Fruit fly (Drosophila melanogaster) whole organism, embryonic: Measurements from ENCODE around the gene Rbp1-like.
A peak's percentile ranks its signal among the peaks of the same experiment; 100 is the strongest.

Experiments
- Antp ChIP-seq: fragments of 200-800 bp; sonication (Bioruptor generic); optimal IDR thresholded peaks from 3 replicates; lab custom pipeline; 2016; ENCODE audit warnings: missing biosample characterization, missing genetic modification characterization
- CG10462 ChIP-seq: fragments of 200-800 bp; sonication (Bioruptor generic); optimal IDR thresholded peaks from 2 replicates; lab custom pipeline; 2016; ENCODE audit warnings: missing biosample characterization, missing genetic modification characterization
- CG14441 ChIP-seq: fragments of 200-800 bp; sonication (Bioruptor generic); IDR thresholded peaks from 2 replicates; pipeline ENCODE4 v1.3.6; 2022; ENCODE audit warnings: missing biosample characterization, missing genetic modification characterization
- CG14860 ChIP-seq: fragments of 200-800 bp; sonication (Bioruptor generic); IDR thresholded peaks from 3 replicates; pipeline ENCODE4 v1.3.6; 2022; ENCODE audit warnings: missing biosample characterization, missing genetic modification characterization; ENCODE audit not compliant: partially characterized antibody
- CG1603 ChIP-seq: fragments of 200-800 bp; sonication (Bioruptor generic); optimal IDR thresholded peaks from 2 replicates; lab custom pipeline; 2019; ENCODE audit warnings: missing biosample characterization, mild to moderate bottlenecking, missing genetic modification characterization, moderate library complexity
- CG16863 ChIP-seq: fragments of 200-800 bp; sonication (Bioruptor generic); optimal IDR thresholded peaks from 3 replicates; lab custom pipeline; 2016; ENCODE audit warnings: missing biosample characterization, missing genetic modification characterization
- CG17612 ChIP-seq: fragments of 200-800 bp; sonication (Bioruptor generic); IDR thresholded peaks from 2 replicates; pipeline ENCODE4 v1.3.6; 2022; ENCODE audit warnings: missing biosample characterization, missing genetic modification characterization
- CG17802 ChIP-seq: fragments of 200-800 bp; sonication (Bioruptor generic); optimal IDR thresholded peaks from 2 replicates; lab custom pipeline; 2018; ENCODE audit warnings: missing biosample characterization, mild to moderate bottlenecking, missing genetic modification characterization, moderate library complexity
- CG18599 ChIP-seq: fragments of 200-800 bp; sonication (Bioruptor generic); optimal IDR thresholded peaks from 3 replicates; lab custom pipeline; 2017; ENCODE audit warnings: missing biosample characterization, missing genetic modification characterization, mild to moderate bottlenecking, moderate library complexity, missing genetic modification reagents
- CG2120 ChIP-seq: fragments of 200-800 bp; sonication (Bioruptor generic); optimal IDR thresholded peaks from 3 replicates; lab custom pipeline; 2016; ENCODE audit warnings: missing biosample characterization, missing genetic modification characterization
- CG2678 ChIP-seq: fragments of 200-800 bp; sonication (Bioruptor generic); optimal IDR thresholded peaks from 3 replicates; lab custom pipeline; 2019; ENCODE audit warnings: missing biosample characterization, mild to moderate bottlenecking, missing genetic modification characterization, moderate library complexity
- CG30403 ChIP-seq: fragments of 200-800 bp; sonication (Bioruptor generic); optimal IDR thresholded peaks from 3 replicates; lab custom pipeline; 2016; ENCODE audit warnings: missing biosample characterization, missing genetic modification characterization
- CG31365 ChIP-seq: fragments of 200-800 bp; sonication (Bioruptor generic); optimal IDR thresholded peaks from 2 replicates; lab custom pipeline; 2018; ENCODE audit warnings: missing biosample characterization, mild to moderate bottlenecking, missing genetic modification characterization
- CG3281 ChIP-seq: fragments of 200-800 bp; sonication (Bioruptor generic); optimal IDR thresholded peaks from 3 replicates; lab custom pipeline; 2017; ENCODE audit warnings: missing biosample characterization, mild to moderate bottlenecking, missing genetic modification characterization
- CG34422 ChIP-seq: fragments of 200-800 bp; sonication (Bioruptor generic); IDR thresholded peaks from 3 replicates; pipeline ENCODE4 v1.3.6; 2022; ENCODE audit warnings: missing biosample characterization, missing genetic modification characterization
- CG43689 ChIP-seq: fragments of 200-800 bp; sonication (Bioruptor generic); IDR thresholded peaks from 2 replicates; pipeline ENCODE4 v1.3.6; 2022; ENCODE audit warnings: missing biosample characterization, missing genetic modification characterization
- CG6272 ChIP-seq: fragments of 200-800 bp; sonication (Bioruptor generic); IDR thresholded peaks from 2 replicates; pipeline ENCODE4 v1.3.6; 2022; ENCODE audit warnings: missing biosample characterization, missing genetic modification characterization
- CG6689 ChIP-seq: fragments of 200-800 bp; sonication (Bioruptor generic); IDR thresholded peaks from 2 replicates; pipeline ENCODE4 v1.3.6; 2022; ENCODE audit warnings: missing biosample characterization, missing genetic modification characterization
- CG6854 ChIP-seq: fragments of 200-800 bp; sonication (Bioruptor generic); optimal IDR thresholded peaks from 3 replicates; lab custom pipeline; 2017; ENCODE audit warnings: missing biosample characterization, mild to moderate bottlenecking, missing genetic modification characterization
- CG7839 ChIP-seq: fragments of 200-800 bp; sonication (Bioruptor generic); optimal IDR thresholded peaks from 3 replicates; lab custom pipeline; 2018; ENCODE audit warnings: missing biosample characterization, mild to moderate bottlenecking, missing genetic modification characterization, moderate library complexity
- CG8290 ChIP-seq, 3 experiments: fragments of 200-800 bp; sonication (Bioruptor generic); optimal IDR thresholded peaks; 2 replicates each; lab custom pipeline; 2016 to 2019; ENCODE audit warnings: missing biosample characterization in 3 of 3, missing genetic modification characterization in 3 of 3, mild to moderate bottlenecking in 2 of 3, moderate library complexity in 1 of 3
- Dp ChIP-seq: fragments of 200-800 bp; sonication (Bioruptor generic); optimal IDR thresholded peaks from 2 replicates; lab custom pipeline; 2018; ENCODE audit warnings: missing biosample characterization, mild to moderate bottlenecking, missing genetic modification characterization, moderate library complexity
- Drgx ChIP-seq: fragments of 200-800 bp; sonication (Bioruptor generic); IDR thresholded peaks from 2 replicates; pipeline ENCODE4 v1.3.6; 2022; ENCODE audit warnings: missing biosample characterization, missing genetic modification characterization
- E2f2 ChIP-seq: fragments of 200-800 bp; sonication (Bioruptor generic); IDR thresholded peaks from 2 replicates; pipeline ENCODE4 v1.3.6; 2022; ENCODE audit warnings: missing biosample characterization, missing genetic modification characterization
- Ets65A ChIP-seq: fragments of 200-800 bp; sonication (Bioruptor generic); peaks from one replicate; lab custom pipeline; 2016; ENCODE audit warnings: missing biosample characterization, missing genetic modification characterization
- Fer3 ChIP-seq: fragments of 200-800 bp; sonication (Bioruptor generic); optimal IDR thresholded peaks from 2 replicates; lab custom pipeline; 2018; ENCODE audit warnings: missing biosample characterization, mild to moderate bottlenecking, missing genetic modification characterization, moderate library complexity
- H15 ChIP-seq: fragments of 200-800 bp; sonication (Bioruptor generic); IDR thresholded peaks from 3 replicates; pipeline ENCODE4 v1.3.6; 2022; ENCODE audit warnings: missing biosample characterization, missing genetic modification characterization
- Hand ChIP-seq: fragments of 200-800 bp; sonication (Bioruptor generic); optimal IDR thresholded peaks from 2 replicates; lab custom pipeline; 2017; ENCODE audit warnings: mild to moderate bottlenecking, missing biosample characterization, missing genetic modification reagents, missing genetic modification characterization
- Lpt ChIP-seq: fragments of >200 bp; optimal IDR thresholded peaks from 2 replicates; lab custom pipeline; 2018; ENCODE audit warnings: missing biosample characterization, missing genetic modification characterization
- Poxn ChIP-seq: fragments of 200-800 bp; sonication (Bioruptor generic); IDR thresholded peaks from 2 replicates; pipeline ENCODE4 v1.3.6; 2022; ENCODE audit warnings: missing biosample characterization, missing genetic modification characterization
- Side ChIP-seq: fragments of 200-800 bp; sonication (Bioruptor generic); optimal IDR thresholded peaks from 2 replicates; lab custom pipeline; 2016; ENCODE audit warnings: missing biosample characterization, missing genetic modification characterization
- Usf ChIP-seq: fragments of 200-800 bp; sonication (Bioruptor generic); optimal IDR thresholded peaks from 2 replicates; lab custom pipeline; 2017; ENCODE audit warnings: missing genotype, missing biosample characterization, missing genetic modification characterization
- amos ChIP-seq: fragments of 200-800 bp; sonication (Bioruptor generic); IDR thresholded peaks from 2 replicates; pipeline ENCODE4 v1.3.6; 2022; ENCODE audit warnings: missing biosample characterization, missing genetic modification characterization; ENCODE audit not compliant: partially characterized antibody
- crp ChIP-seq, 2 experiments: fragments of 200-800 bp; sonication (Bioruptor generic); optimal IDR thresholded peaks; 2 replicates in 1 of 2; 3 replicates in 1 of 2; lab custom pipeline; 2017; ENCODE audit warnings: missing biosample characterization in 2 of 2, missing genetic modification characterization in 2 of 2, mild to moderate bottlenecking in 1 of 2, moderate library complexity in 1 of 2
- dmrt11E ChIP-seq: fragments of 200-800 bp; sonication (Bioruptor generic); optimal IDR thresholded peaks from 3 replicates; lab custom pipeline; 2018; ENCODE audit warnings: missing biosample characterization, mild to moderate bottlenecking, missing genetic modification characterization, moderate library complexity
- gem ChIP-seq: fragments of 200-800 bp; sonication (Bioruptor generic); optimal IDR thresholded peaks from 2 replicates; lab custom pipeline; 2019; ENCODE audit warnings: missing biosample characterization, mild to moderate bottlenecking, missing genetic modification characterization, moderate library complexity
- grau ChIP-seq: fragments of 200-800 bp; optimal IDR thresholded peaks from 3 replicates; lab custom pipeline; 2019; ENCODE audit warnings: missing biosample characterization, mild to moderate bottlenecking, missing genetic modification characterization, moderate library complexity
- hth ChIP-seq: fragments of >200 bp; optimal IDR thresholded peaks from 2 replicates; lab custom pipeline; 2017; ENCODE audit warnings: inconsistent platforms
- inv ChIP-seq: fragments of 200-800 bp; sonication (Bioruptor generic); IDR thresholded peaks from 2 replicates; pipeline ENCODE4 v1.3.6; 2022; ENCODE audit warnings: missing biosample characterization, missing genetic modification characterization; ENCODE audit not compliant: partially characterized antibody
- knrl ChIP-seq: fragments of 200-800 bp; sonication (Bioruptor generic); IDR thresholded peaks from 3 replicates; pipeline ENCODE4 v1.3.6; 2022; ENCODE audit warnings: missing biosample characterization, missing genetic modification characterization; ENCODE audit not compliant: partially characterized antibody
- lab ChIP-seq: fragments of 200-800 bp; sonication (Bioruptor generic); optimal IDR thresholded peaks from 3 replicates; lab custom pipeline; 2017; ENCODE audit warnings: missing biosample characterization, missing genetic modification characterization, mild to moderate bottlenecking, moderate library complexity, missing genetic modification reagents
- peb ChIP-seq: fragments of 200-800 bp; sonication (Bioruptor generic); IDR thresholded peaks from 2 replicates; pipeline ENCODE4 v1.3.6; 2022; ENCODE audit warnings: missing biosample characterization, missing genetic modification characterization
- pum ChIP-seq: fragments of 200-800 bp; sonication (Bioruptor generic); optimal IDR thresholded peaks from 2 replicates; lab custom pipeline; 2016; ENCODE audit warnings: missing biosample characterization, missing genetic modification characterization
- sens ChIP-seq: fragments of 200-800 bp; sonication (Bioruptor generic); peaks from one replicate; lab custom pipeline; 2016; ENCODE audit warnings: missing biosample characterization, missing genetic modification characterization
- slou ChIP-seq: fragments of 200-800 bp; sonication (Bioruptor generic); optimal IDR thresholded peaks from 3 replicates; lab custom pipeline; 2016; ENCODE audit warnings: missing biosample characterization, missing genetic modification characterization

Rbp1-like gene

dm6 chrX:13358240-13358799 is 26.4 kb downstream of the Rbp1-like start (continued):
- TF ChIP-seq knrl (GFP tag; lab: Robert Waterston, UW): peak; percentile 62; the same call in 2 of the 3 replicates
- no peak for TF ChIP-seq Lpt (GFP tag; lab: Kevin White, UChicago)
- TF ChIP-seq grau: no peak
- TF ChIP-seq slou (GFP tag; lab: Kevin White, UChicago): no peak
- no peak for TF ChIP-seq Antp
- TF ChIP-seq CG34422 (GFP tag; lab: Robert Waterston, UW): no peak
- no peak for TF ChIP-seq sens

- peak; percentile 76 for TF ChIP-seq CG8290 (GFP tag; optimal IDR thresholded peaks at IDR 0.05; lab: Kevin White, UChicago)
- TF ChIP-seq CG8290 (tag; optimal IDR thresholded peaks at IDR 0.05; lab: Kevin White, UChicago): peak in 1 of 2 experiments; percentile 94
- TF ChIP-seq CG16863: no peak
- TF ChIP-seq CG17612: peak; percentile 29; the same call in 1 of the 2 replicates
These were observed 37.7 kb downstream of the Rbp1-like start for dm6 chrX:13346998-13347397.

dm6 chrX:13345327-13345726 is 39.4 kb downstream of the Rbp1-like start:
- TF ChIP-seq CG6272 (GFP tag; lab: Robert Waterston, UW) (no peak), peb (no peak), CG7839 (tag; lab: Kevin White, UChicago) (peak; percentile 8), CG18599 (GFP tag; lab: Kevin White, UChicago) (peak; percentile 40), CG2678 (tag; lab: Kevin White, UChicago) (peak; percentile 25), CG43689 (GFP tag; lab: Robert Waterston, UW) (no peak), CG14860 (0 out of 3 replicates have a peak, but pooled peaks have one; percentile 20), Drgx (GFP tag; lab: Robert Waterston, UW) (0 out of 2 replicates have a peak, but pooled peaks have one; percentile 21), CG30403 (GFP tag; lab: Kevin White, UChicago) (no peak), CG3281 (GFP tag; lab: Kevin White, UChicago) (peak; percentile 3), Poxn (GFP tag; lab: Robert Waterston, UW) (no peak), lab (GFP tag; lab: Kevin White, UChicago) (peak; percentile 21), dmrt11E (tag; lab: Kevin White, UChicago) (no peak), gem (tag; lab: Kevin White, UChicago) (peak; percentile 25)
- TF ChIP-seq, all 482 proteins: peak for 8

dm6 chrX:13338113-13338512 is 46.6 kb downstream of the Rbp1-like start, which contains the start of gene CG15747:
Gene CG15747 (plus strand): TSS chrX:13338318.
- TF ChIP-seq crp (GFP tag; optimal IDR thresholded peaks at IDR 0.05; lab: Kevin White, UChicago) (no peak), Hand (GFP tag; lab: Kevin White, UChicago) (no peak), CG1603 (peak; percentile 69), inv (GFP tag; lab: Robert Waterston, UW) (peak; percentile 65), CG6854 (GFP tag; lab: Kevin White, UChicago) (no peak), pum (GFP tag; lab: Kevin White, UChicago) (no peak), E2f2 (GFP tag; lab: Robert Waterston, UW) (peak; percentile 11; the same call in 1 of the 2 replicates), Usf (no peak), CG8290 (GFP tag; optimal IDR thresholded peaks at IDR 0.05; lab: Kevin White, UChicago) (no peak), CG8290 (tag; optimal IDR thresholded peaks at IDR 0.05; lab: Kevin White, UChicago) (peak in 1 of 2 experiments; percentile 38), CG10462 (GFP tag; lab: Kevin White, UChicago) (no peak), CG17802 (tag; lab: Kevin White, UChicago) (no peak), sens (peak; percentile 15), H15 (GFP tag; lab: Robert Waterston, UW) (no peak), CG6689 (GFP tag; lab: Robert Waterston, UW) (no peak), CG2120 (GFP tag; lab: Kevin White, UChicago) (no peak), CG31365 (no peak), Fer3 (tag; lab: Kevin White, UChicago) (no peak), Side (GFP tag; lab: Kevin White, UChicago) (no peak), amos (GFP tag; lab: Robert Waterston, UW) (peak; percentile 75), knrl (GFP tag; lab: Robert Waterston, UW) (peak; percentile 36; the same call in 2 of the 3 replicates), hth (lab: Kevin White, UChicago) (no peak), CG14441 (no peak), Dp (GFP tag; lab: Kevin White, UChicago) (no peak), Ets65A (GFP tag; lab: Kevin White, UChicago) (no peak)
